Fruit fly (Drosophila melanogaster): Measurements from ENCODE around the gene Nepl19.
A peak's percentile ranks its signal among the peaks of the same experiment; 100 is the strongest.

Nepl19 gene

dm6 chr3R:28859058-28859526 is 20.8 kb downstream of the Nepl19 start, which contains the start of gene Inx3 (continued):
- TF ChIP-seq CG9437 (GFP tag; optimal IDR thresholded peaks at IDR 0.05) (no peak), Abd-B (GFP tag; optimal IDR thresholded peaks at IDR 0.05) (no peak), CG14441 (GFP tag; IDR thresholded peaks at IDR 0.05) (no peak), Opbp (GFP tag; IDR thresholded peaks at IDR 0.05; ENCODE audit: partially characterized antibody) (peak; percentile 44; the same call in 1 of the 3 replicates), salm (tag; optimal IDR thresholded peaks at IDR 0.05) (no peak), CG6765 (GFP tag; optimal IDR thresholded peaks at IDR 0.05) (no peak), psq (GFP tag; optimal IDR thresholded peaks at IDR 0.05) (no peak), CG18476 (GFP tag; optimal IDR thresholded peaks at IDR 0.05) (no peak), CG12769 (tag; optimal IDR thresholded peaks at IDR 0.05) (peak; percentile 70), CG17612 (GFP tag; IDR thresholded peaks at IDR 0.05) (no peak), CG4820 (GFP tag; optimal IDR thresholded peaks at IDR 0.05) (no peak), sc (optimal IDR thresholded peaks at IDR 0.05) (no peak), sc (GFP tag; optimal IDR thresholded peaks at IDR 0.05) (no peak), Camta (GFP tag; optimal IDR thresholded peaks at IDR 0.05) (no peak), CG10979 (tag; optimal IDR thresholded peaks at IDR 0.05) (no peak), cwo (GFP tag; optimal IDR thresholded peaks at IDR 0.05) (no peak), E2f2 (GFP tag; IDR thresholded peaks at IDR 0.05) (no peak), mirr (GFP tag; optimal IDR thresholded peaks at IDR 0.05) (no peak), CG7786 (GFP tag; optimal IDR thresholded peaks at IDR 0.05) (no peak), ab (GFP tag; optimal IDR thresholded peaks at IDR 0.05) (no peak), CG43689 (GFP tag; IDR thresholded peaks at IDR 0.05) (no peak), CG11398 (GFP tag; optimal IDR thresholded peaks at IDR 0.05) (peak; percentile 15), CG3847 (GFP tag; IDR thresholded peaks at IDR 0.05) (no peak), Hr78 (GFP tag; optimal IDR thresholded peaks at IDR 0.05) (no peak), dm (GFP tag; optimal IDR thresholded peaks at IDR 0.05) (no peak), CG14710 (tag; optimal IDR thresholded peaks at IDR 0.05) (no peak), dysf (GFP tag; IDR thresholded peaks at IDR 0.05) (no peak), ara (GFP tag; IDR thresholded peaks at IDR 0.05) (no peak; the same call in 1 of the 2 replicates), zf30C (GFP tag; optimal IDR thresholded peaks at IDR 0.05) (no peak), Fer1 (GFP tag; optimal IDR thresholded peaks at IDR 0.05) (no peak), zfh1 (GFP tag; IDR thresholded peaks at IDR 0.05) (peak; percentile 56; the same call in 1 of the 3 replicates), kni (GFP tag; optimal IDR thresholded peaks at IDR 0.05) (peak; percentile 72), ro (GFP tag; IDR thresholded peaks at IDR 0.05) (no peak), peb (GFP tag; IDR thresholded peaks at IDR 0.05) (no peak), Dref (GFP tag; IDR thresholded peaks at IDR 0.05) (no peak), Fer3 (tag; optimal IDR thresholded peaks at IDR 0.05) (no peak), sim (GFP tag; IDR thresholded peaks at IDR 0.05) (0 out of 2 replicates have a peak, but pooled peaks have one; percentile 19), CG3726 (GFP tag; IDR thresholded peaks at IDR 0.05) (no peak), prd (optimal IDR thresholded peaks at IDR 0.05) (no peak), prd (GFP tag; IDR thresholded peaks at IDR 0.05) (no peak), CG13424 (tag; optimal IDR thresholded peaks at IDR 0.05) (no peak), so (GFP tag; IDR thresholded peaks at IDR 0.05) (no peak), Six4 (GFP tag; optimal IDR thresholded peaks at IDR 0.05) (no peak), Trl (optimal IDR thresholded peaks at IDR 0.05) (peak; percentile 71 to 91), Trl (GFP tag; optimal IDR thresholded peaks at IDR 0.05) (no peak), hth (optimal IDR thresholded peaks at IDR 0.05) (no peak), Xbp1 (GFP tag; optimal IDR thresholded peaks at IDR 0.05) (no peak), CG11093 (GFP tag; IDR thresholded peaks at IDR 0.05) (no peak), CG7556 (GFP tag; optimal IDR thresholded peaks at IDR 0.05) (no peak), repo (GFP tag; optimal IDR thresholded peaks at IDR 0.05) (peak; percentile 8), nom (GFP tag; optimal IDR thresholded peaks at IDR 0.05) (no peak), CG4707 (GFP tag; optimal IDR thresholded peaks at IDR 0.05) (no peak), dpn (GFP tag; optimal IDR thresholded peaks at IDR 0.05) (no peak)

All from whole organism, embryonic.